Worm (Caenorhabditis elegans) whole organism, mixed stage, embryonic: ENCODE measurements around the gene hrpu-1.

ENCODE experiments used
- elt-3 ChIP-seq: fragments of 150-350 bp; optimal IDR thresholded peaks from 2 replicates; lab custom pipeline; 2014; ENCODE audit warnings: missing biosample characterization, missing genetic modification characterization
- mep-1 ChIP-seq: fragments of 150-350 bp; optimal IDR thresholded peaks from 2 replicates; lab custom pipeline; 2017; ENCODE audit warnings: missing biosample characterization, missing genetic modification reagents, missing genetic modification characterization, inconsistent platforms
- snpc-4 ChIP-seq: fragments of 150-350 bp; optimal IDR thresholded peaks from 2 replicates; lab custom pipeline; 2014; ENCODE audit warnings: missing biosample characterization, missing genetic modification characterization
- sptf-1 ChIP-seq: sonication (generic microtip); optimal IDR thresholded peaks from 2 replicates; lab custom pipeline; 2017; ENCODE audit warnings: mild to moderate bottlenecking, missing genetic modification characterization, moderate library complexity, missing compliant biosample characterization
- unc-120 ChIP-seq: sonication (generic microtip); optimal IDR thresholded peaks from 2 replicates; lab custom pipeline; 2017; ENCODE audit warnings: missing genetic modification characterization, missing compliant biosample characterization; ENCODE audit not compliant: poor library complexity, severe bottlenecking
- unc-62 ChIP-seq: fragments of 150-350 bp; optimal IDR thresholded peaks from 2 replicates; lab custom pipeline; 2014; ENCODE audit warnings: missing biosample characterization, missing genetic modification reagents, missing genetic modification characterization

DNA sequence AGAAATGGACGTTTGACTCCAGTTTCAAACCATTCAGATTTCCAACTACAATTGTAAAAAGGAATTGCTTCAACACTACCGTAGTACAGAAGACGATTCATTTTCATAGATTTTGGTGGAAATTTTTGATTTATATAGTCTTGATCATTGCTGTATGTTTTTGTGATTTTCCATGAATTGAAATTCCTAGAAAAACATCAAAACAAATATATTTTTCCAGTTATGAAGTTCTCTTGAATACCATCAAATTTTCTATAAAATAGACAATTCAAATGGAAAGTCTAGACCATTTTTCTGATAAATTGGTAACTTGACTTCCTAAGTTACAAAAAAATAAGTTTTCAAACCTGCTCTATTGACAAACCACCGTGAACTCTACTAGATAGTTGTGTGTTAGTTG is 29.4 kb downstream of the hrpu-1 start, which contains the start of gene srt-48:
- TF ChIP-seq sptf-1 (tag; lab: Kevin White, UChicago) (no peak), elt-3 (tag; lab: Kevin White, UChicago) (no peak), snpc-4 (no peak), mep-1 (tag; lab: Kevin White, UChicago) (no peak), unc-62 (GFP tag; lab: Kevin White, UChicago) (no peak), unc-120 (no peak)
